Worm (Caenorhabditis elegans) whole organism, L2 larva: ENCODE results near the gene F41G3.6.

Experiments used
- F13H6.1 ChIP-seq: sonication (generic microtip); optimal IDR thresholded peaks from 2 replicates; lab custom pipeline; 2016; ENCODE audit warnings: missing genetic modification characterization, missing compliant biosample characterization
- R02D3.7 ChIP-seq: fragments of 150-350 bp; optimal IDR thresholded peaks from 2 replicates; lab custom pipeline; 2014; ENCODE audit warnings: missing biosample characterization, missing genetic modification characterization
- Y55F3AM.14 ChIP-seq: fragments of 200-800 bp; sonication (Bioruptor generic); optimal IDR thresholded peaks from 2 replicates; lab custom pipeline; 2018; ENCODE audit warnings: mild to moderate bottlenecking, missing genetic modification characterization, missing compliant biosample characterization
- aly-2 ChIP-seq: fragments of 150-350 bp; optimal IDR thresholded peaks from 2 replicates; lab custom pipeline; 2014; ENCODE audit warnings: missing biosample characterization, missing genetic modification characterization
- ama-1 ChIP-seq: fragments of 150-350 bp; optimal IDR thresholded peaks from 2 replicates; lab custom pipeline; 2018; ENCODE audit warnings: inconsistent platforms
- ceh-82 ChIP-seq: fragments of 150-350 bp; optimal IDR thresholded peaks from 2 replicates; lab custom pipeline; 2014; ENCODE audit warnings: missing biosample characterization, missing genetic modification characterization
- elt-1 ChIP-seq: fragments of 150-350 bp; optimal IDR thresholded peaks from 2 replicates; lab custom pipeline; 2014; ENCODE audit warnings: missing biosample characterization, missing genetic modification characterization
- elt-3 ChIP-seq: sonication (generic microtip); optimal IDR thresholded peaks from 2 replicates; lab custom pipeline; 2017; ENCODE audit warnings: missing biosample characterization, missing genetic modification characterization
- fos-1 ChIP-seq: fragments of 150-350 bp; optimal IDR thresholded peaks from 2 replicates; lab custom pipeline; 2014; ENCODE audit warnings: missing biosample characterization, missing genetic modification characterization
- gmeb-1 ChIP-seq: fragments of 150-350 bp; optimal IDR thresholded peaks from 2 replicates; lab custom pipeline; 2014; ENCODE audit warnings: missing biosample characterization, missing genetic modification characterization
- lin-11 ChIP-seq: fragments of 150-350 bp; sonication (generic microtip); optimal IDR thresholded peaks from 2 replicates; lab custom pipeline; 2014; ENCODE audit warnings: missing biosample characterization, missing genetic modification characterization, inconsistent platforms, mixed read lengths
- lin-13 ChIP-seq: fragments of 150-350 bp; optimal IDR thresholded peaks from 2 replicates; lab custom pipeline; 2014; ENCODE audit warnings: missing biosample characterization, missing genetic modification reagents, missing genetic modification characterization
- lin-39 ChIP-seq: fragments of 150-350 bp; optimal IDR thresholded peaks from 2 replicates; lab custom pipeline; 2014; ENCODE audit warnings: missing biosample characterization, missing genetic modification reagents, missing genetic modification characterization
- lsy-2 ChIP-seq, 2 experiments: fragments of 150-350 bp in 1 of 2; sonication (generic microtip) in 1 of 2; optimal IDR thresholded peaks; 2 replicates each; lab custom pipeline; 2014 to 2017; ENCODE audit warnings: missing biosample characterization in 2 of 2, missing genetic modification characterization in 2 of 2
- mab-5 ChIP-seq: fragments of 150-350 bp; optimal IDR thresholded peaks from 2 replicates; lab custom pipeline; 2014; ENCODE audit warnings: missing biosample characterization, missing genetic modification characterization
- mdl-1 ChIP-seq, 2 experiments: fragments of 150-350 bp in 1 of 2; sonication (generic microtip) in 1 of 2; optimal IDR thresholded peaks; 2 replicates each; lab custom pipeline; 2017; ENCODE audit warnings: missing biosample characterization in 2 of 2, missing genetic modification characterization in 2 of 2
- nhr-11 ChIP-seq: fragments of 150-350 bp; optimal IDR thresholded peaks from 2 replicates; lab custom pipeline; 2014; ENCODE audit warnings: missing biosample characterization, missing genetic modification characterization
- nhr-12 ChIP-seq: fragments of 150-350 bp; optimal IDR thresholded peaks from 2 replicates; lab custom pipeline; 2014; ENCODE audit warnings: missing biosample characterization, missing genetic modification characterization
- nhr-21 ChIP-seq: fragments of 150-350 bp; optimal IDR thresholded peaks from 2 replicates; lab custom pipeline; 2014; ENCODE audit warnings: missing biosample characterization, missing genetic modification characterization
- nhr-25 ChIP-seq: fragments of 150-350 bp; sonication (generic microtip); optimal IDR thresholded peaks from 3 replicates; lab custom pipeline; 2014; ENCODE audit warnings: missing biosample characterization, missing genetic modification characterization
- nhr-6 ChIP-seq: fragments of 150-350 bp; optimal IDR thresholded peaks from 2 replicates; lab custom pipeline; 2014; ENCODE audit warnings: missing biosample characterization, missing genetic modification characterization
- nhr-77 ChIP-seq: fragments of 150-350 bp; optimal IDR thresholded peaks from 2 replicates; lab custom pipeline; 2014; ENCODE audit warnings: missing biosample characterization, missing genetic modification characterization
- peb-1 ChIP-seq: fragments of 150-350 bp; optimal IDR thresholded peaks from 2 replicates; lab custom pipeline; 2014; ENCODE audit warnings: missing biosample characterization, missing genetic modification characterization
- sem-4 ChIP-seq: fragments of 150-350 bp; optimal IDR thresholded peaks from 2 replicates; lab custom pipeline; 2014; ENCODE audit warnings: missing biosample characterization, missing genetic modification reagents, missing genetic modification characterization
- skn-1 ChIP-seq: sonication (generic microtip); optimal IDR thresholded peaks from 2 replicates; lab custom pipeline; 2017; ENCODE audit warnings: missing biosample characterization, missing genetic modification characterization
- sma-3 ChIP-seq: sonication (generic microtip); optimal IDR thresholded peaks from 2 replicates; lab custom pipeline; 2016; ENCODE audit warnings: missing genetic modification reagents, missing genetic modification characterization, missing compliant biosample characterization
- sma-9 ChIP-seq, 2 experiments: fragments of 150-350 bp in 1 of 2; sonication (generic microtip) in 1 of 2; optimal IDR thresholded peaks; 2 replicates each; lab custom pipeline; 2014 to 2016; ENCODE audit warnings: missing genetic modification characterization in 2 of 2, mild to moderate bottlenecking in 1 of 2, missing biosample characterization in 1 of 2, missing compliant biosample characterization in 1 of 2, missing genetic modification reagents in 1 of 2, moderate library complexity in 1 of 2
- snpc-4 ChIP-seq: fragments of 150-350 bp; optimal IDR thresholded peaks from 2 replicates; lab custom pipeline; 2014; ENCODE audit warnings: missing biosample characterization, missing genetic modification characterization
- unc-39 ChIP-seq: fragments of 150-350 bp; optimal IDR thresholded peaks from 2 replicates; lab custom pipeline; 2014; ENCODE audit warnings: missing biosample characterization, missing genetic modification characterization
- zag-1 ChIP-seq: fragments of 150-350 bp; optimal IDR thresholded peaks from 2 replicates; lab custom pipeline; 2014; ENCODE audit warnings: missing biosample characterization, missing genetic modification characterization
- ztf-1 ChIP-seq: fragments of 200-800 bp; sonication (Bioruptor generic); conservative IDR thresholded peaks from 2 replicates; pipeline ENCODE4 v1.3.6; 2022; ENCODE audit warnings: missing genetic modification characterization, missing compliant biosample characterization

The F41G3.6 gene

ce11 chrII:6752027-6752426, 9.3 kb downstream of the F41G3.6 start, which contains the start of gene F41G3.19:
Gene F41G3.19 (minus strand): TSS chrII:6752127.
- no peak for TF ChIP-seq lin-11 (tag; lab: Kevin White, UChicago)
- no peak for TF ChIP-seq nhr-6 (tag; lab: Kevin White, UChicago)
- no peak for TF ChIP-seq Y55F3AM.14 (GFP tag; lab: Kevin White, UChicago)
- TF ChIP-seq aly-2 (tag; lab: Kevin White, UChicago): no peak
- no peak for TF ChIP-seq snpc-4 (tag; lab: Kevin White, UChicago)
- TF ChIP-seq sma-9 (GFP tag; optimal IDR thresholded peaks at IDR 0.05; lab: Kevin White, UChicago): no peak
- TF ChIP-seq sma-9 (tag; optimal IDR thresholded peaks at IDR 0.05; lab: Kevin White, UChicago): no peak
- no peak for TF ChIP-seq nhr-11 (tag; lab: Kevin White, UChicago)
- TF ChIP-seq lsy-2 (tag; optimal IDR thresholded peaks at IDR 0.05; lab: Kevin White, UChicago): no peak
- no peak for TF ChIP-seq zag-1
- TF ChIP-seq unc-39: no peak

ce11 chrII:6752850-6753249, 10.1 kb downstream of the F41G3.6 start, which contains the start of gene F41G3.21:
Gene F41G3.21 (minus strand): TSS chrII:6752950.
- TF ChIP-seq R02D3.7 (tag; lab: Kevin White, UChicago) (no peak), nhr-77 (tag; lab: Kevin White, UChicago) (no peak), snpc-4 (tag; lab: Kevin White, UChicago) (no peak), F13H6.1 (tag; lab: Kevin White, UChicago) (no peak), lin-39 (no peak), lin-11 (tag; lab: Kevin White, UChicago) (no peak), nhr-21 (tag; lab: Kevin White, UChicago) (no peak), ama-1 (no peak), ceh-82 (tag; lab: Kevin White, UChicago) (no peak), mab-5 (tag; lab: Kevin White, UChicago) (no peak), unc-39 (no peak), lsy-2 (tag; optimal IDR thresholded peaks at IDR 0.05; lab: Kevin White, UChicago) (no peak)

- TF ChIP-seq nhr-25 (tag; lab: Kevin White, UChicago) (no peak), nhr-77 (tag; lab: Kevin White, UChicago) (no peak), mdl-1 (tag; optimal IDR thresholded peaks at IDR 0.05; lab: Kevin White, UChicago) (no peak), ceh-82 (tag; lab: Kevin White, UChicago) (no peak)
These were observed 12.0 kb downstream of the F41G3.6 start, which contains the start of the genes srx-95 and fis-1 for ce11 chrII:6754671-6755224. Gene srx-95 (minus strand): TSS chrII:6754771. Gene fis-1 (plus strand): TSS chrII:6755174.

ce11 chrII:6756232-6756631, 13.5 kb downstream of the F41G3.6 start, which contains the start of gene F41G3.3:
Gene F41G3.3 (plus strand): TSS chrII:6756532.
- TF ChIP-seq elt-3 (tag; lab: Kevin White, UChicago): no peak
- no peak for TF ChIP-seq sma-3 (GFP tag; lab: Kevin White, UChicago)
- no peak for TF ChIP-seq skn-1 (tag; lab: Kevin White, UChicago)
- no peak for TF ChIP-seq snpc-4 (tag; lab: Kevin White, UChicago)
- no peak for TF ChIP-seq nhr-77 (tag; lab: Kevin White, UChicago)
- TF ChIP-seq sem-4 (tag; lab: Kevin White, UChicago): no peak
- TF ChIP-seq sma-9 (GFP tag; optimal IDR thresholded peaks at IDR 0.05; lab: Kevin White, UChicago): no peak
- TF ChIP-seq sma-9 (tag; optimal IDR thresholded peaks at IDR 0.05; lab: Kevin White, UChicago): no peak
- no peak for TF ChIP-seq ceh-82 (tag; lab: Kevin White, UChicago)

ce11 chrII:6764734-6765133, 22.0 kb downstream of the F41G3.6 start, which contains the start of gene nlp-50:
Gene nlp-50 (plus strand): TSS chrII:6765034.
- TF ChIP-seq elt-3 (tag; lab: Kevin White, UChicago) (no peak), Y55F3AM.14 (GFP tag; lab: Kevin White, UChicago) (no peak), snpc-4 (tag; lab: Kevin White, UChicago) (no peak), ztf-1 (GFP tag; lab: Robert Waterston, UW) (no peak), nhr-77 (tag; lab: Kevin White, UChicago) (no peak), fos-1 (tag; lab: Kevin White, UChicago) (no peak), peb-1 (tag; lab: Kevin White, UChicago) (no peak), nhr-12 (tag; lab: Kevin White, UChicago) (no peak), unc-39 (no peak), sma-9 (GFP tag; optimal IDR thresholded peaks at IDR 0.05; lab: Kevin White, UChicago) (no peak), sma-9 (tag; optimal IDR thresholded peaks at IDR 0.05; lab: Kevin White, UChicago) (no peak), lin-13 (GFP tag; lab: Kevin White, UChicago) (no peak), ceh-82 (tag; lab: Kevin White, UChicago) (no peak), elt-1 (tag; lab: Kevin White, UChicago) (no peak), gmeb-1 (tag; lab: Kevin White, UChicago) (no peak), nhr-6 (tag; lab: Kevin White, UChicago) (no peak)
